Worm (Caenorhabditis elegans) whole organism, late embryonic: ENCODE data around the gene F10D7.11.

Experiments used
- Y22D7AL.16 ChIP-seq: sonication (generic microtip); optimal IDR thresholded peaks from 2 replicates; lab custom pipeline; 2016; ENCODE audit warnings: missing genetic modification characterization, missing compliant biosample characterization
- ama-1 ChIP-seq: fragments of 150-350 bp; optimal IDR thresholded peaks from 2 replicates; lab custom pipeline; 2014
- ceh-2 ChIP-seq: sonication (generic microtip); optimal IDR thresholded peaks from 2 replicates; lab custom pipeline; 2016; ENCODE audit warnings: missing genotype, missing genetic modification characterization, missing compliant biosample characterization
- ceh-6 ChIP-seq: fragments of 200-800 bp; sonication (Bioruptor generic); optimal IDR thresholded peaks from 2 replicates; lab custom pipeline; 2018; ENCODE audit warnings: mild to moderate bottlenecking, missing genetic modification characterization, missing compliant biosample characterization
- ceh-9 ChIP-seq: sonication (generic microtip); optimal IDR thresholded peaks from 2 replicates; lab custom pipeline; 2016; ENCODE audit warnings: mild to moderate bottlenecking, missing genetic modification characterization, inconsistent platforms, missing compliant biosample characterization
- nhr-11 ChIP-seq: fragments of 150-350 bp; optimal IDR thresholded peaks from 2 replicates; lab custom pipeline; 2014; ENCODE audit warnings: missing biosample characterization, missing genetic modification characterization
- odd-2 ChIP-seq: sonication (generic microtip); optimal IDR thresholded peaks from 2 replicates; lab custom pipeline; 2017; ENCODE audit warnings: antibody characterized with exemption, mild to moderate bottlenecking, missing genetic modification characterization, missing compliant biosample characterization
- pha-4 ChIP-seq: fragments of 150-350 bp; optimal IDR thresholded peaks from 2 replicates; lab custom pipeline; 2018; ENCODE audit warnings: missing biosample characterization, missing genetic modification reagents, missing genetic modification characterization
- tbx-7 ChIP-seq: sonication (generic microtip); optimal IDR thresholded peaks from 2 replicates; lab custom pipeline; 2016; ENCODE audit warnings: missing genotype, missing genetic modification characterization, missing compliant biosample characterization

DNA sequence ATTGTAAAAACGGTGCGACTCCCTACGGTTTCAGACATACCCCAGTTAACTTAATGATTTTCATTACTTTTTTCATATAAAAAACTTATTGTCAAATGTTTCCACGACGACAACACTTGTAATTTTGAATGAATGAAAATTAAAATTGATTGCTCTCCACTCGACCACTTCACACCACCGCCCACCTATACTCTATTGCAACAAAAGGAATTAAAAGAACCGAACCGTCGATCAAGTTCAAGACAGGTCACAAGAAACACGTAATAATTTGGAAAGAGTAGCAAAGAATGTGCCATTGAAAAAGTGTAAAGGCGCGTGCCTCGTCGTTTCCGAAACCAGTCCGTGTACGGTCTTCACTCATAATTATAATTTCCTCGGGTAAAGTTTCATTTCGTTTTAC is at the start of gene F10D7.11:
- TF ChIP-seq pha-4 (tag; lab: Kevin White, UChicago), result no peak
- no peak for TF ChIP-seq Y22D7AL.16
- TF ChIP-seq ceh-9 (tag; lab: Kevin White, UChicago), result no peak
- TF ChIP-seq ceh-2, result no peak
- no peak for TF ChIP-seq ama-1 (lab: Kevin White, UChicago)
- TF ChIP-seq tbx-7 (tag; lab: Kevin White, UChicago), result no peak
- no peak for TF ChIP-seq nhr-11 (tag; lab: Kevin White, UChicago)
- no peak for TF ChIP-seq odd-2 (tag; lab: Kevin White, UChicago)
- no peak for TF ChIP-seq ceh-6 (GFP tag; lab: Kevin White, UChicago)
